Fruit fly (Drosophila melanogaster) whole organism, embryonic: ENCODE data around the gene CG14270.
A peak's percentile ranks its signal among the peaks of the same experiment; 100 is the strongest.

ENCODE experiments used
- Atf3 ChIP-seq: fragments of 200-800 bp; sonication (Bioruptor generic); optimal IDR thresholded peaks from 3 replicates; lab custom pipeline; 2016; ENCODE audit warnings: missing biosample characterization, missing genetic modification characterization
- Atf6 ChIP-seq: fragments of 200-800 bp; sonication (Bioruptor generic); IDR thresholded peaks from 2 replicates; pipeline ENCODE4 v1.3.6; 2022; ENCODE audit warnings: missing biosample characterization, missing genetic modification characterization
- CG10147 ChIP-seq: fragments of 200-800 bp; sonication (Bioruptor generic); optimal IDR thresholded peaks from 2 replicates; lab custom pipeline; 2019; ENCODE audit warnings: missing biosample characterization, mild to moderate bottlenecking, missing genetic modification characterization, moderate library complexity
- CG10654 ChIP-seq: fragments of 200-800 bp; sonication (Bioruptor generic); optimal IDR thresholded peaks from 2 replicates; lab custom pipeline; 2016; ENCODE audit warnings: missing biosample characterization, missing genetic modification characterization
- CG11504 ChIP-seq: fragments of 200-800 bp; sonication (Bioruptor generic); optimal IDR thresholded peaks from 3 replicates; lab custom pipeline; 2019; ENCODE audit warnings: missing biosample characterization, mild to moderate bottlenecking, missing genetic modification characterization, moderate library complexity
- CG12155 ChIP-seq: fragments of 200-800 bp; sonication (Bioruptor generic); optimal IDR thresholded peaks from 3 replicates; lab custom pipeline; 2016; ENCODE audit warnings: missing biosample characterization, missing genetic modification characterization
- CG12219 ChIP-seq: fragments of 200-800 bp; sonication (Bioruptor generic); optimal IDR thresholded peaks from 3 replicates; lab custom pipeline; 2018; ENCODE audit warnings: missing biosample characterization, mild to moderate bottlenecking, missing genetic modification characterization
- CG12659 ChIP-seq: fragments of 200-800 bp; sonication (Bioruptor generic); optimal IDR thresholded peaks from 3 replicates; lab custom pipeline; 2017; ENCODE audit warnings: mild to moderate bottlenecking, missing biosample characterization, missing genetic modification reagents, missing genetic modification characterization
- CG12769 ChIP-seq: fragments of 200-800 bp; sonication (Bioruptor generic); optimal IDR thresholded peaks from 2 replicates; lab custom pipeline; 2019; ENCODE audit warnings: missing biosample characterization, mild to moderate bottlenecking, missing genetic modification characterization, moderate library complexity
- CG14860 ChIP-seq: fragments of 200-800 bp; sonication (Bioruptor generic); IDR thresholded peaks from 3 replicates; pipeline ENCODE4 v1.3.6; 2022; ENCODE audit warnings: missing biosample characterization, missing genetic modification characterization; ENCODE audit not compliant: partially characterized antibody
- CG15696 ChIP-seq: fragments of 200-800 bp; sonication (Bioruptor generic); optimal IDR thresholded peaks from 2 replicates; lab custom pipeline; 2019; ENCODE audit warnings: missing biosample characterization, mild to moderate bottlenecking, missing genetic modification characterization, moderate library complexity
- CG18599 ChIP-seq: fragments of 200-800 bp; sonication (Bioruptor generic); optimal IDR thresholded peaks from 3 replicates; lab custom pipeline; 2017; ENCODE audit warnings: missing biosample characterization, missing genetic modification characterization, mild to moderate bottlenecking, moderate library complexity, missing genetic modification reagents
- CG2889 ChIP-seq: fragments of 200-800 bp; sonication (Bioruptor generic); IDR thresholded peaks from 3 replicates; pipeline ENCODE4 v1.3.6; 2022; ENCODE audit warnings: missing biosample characterization, missing genetic modification characterization
- CG32767 ChIP-seq: fragments of 200-800 bp; sonication (Bioruptor generic); IDR thresholded peaks from 2 replicates; pipeline ENCODE4 v1.3.6; 2022; ENCODE audit warnings: missing biosample characterization, missing genetic modification characterization
- CG34422 ChIP-seq: fragments of 200-800 bp; sonication (Bioruptor generic); IDR thresholded peaks from 3 replicates; pipeline ENCODE4 v1.3.6; 2022; ENCODE audit warnings: missing biosample characterization, missing genetic modification characterization
- CG42726 ChIP-seq: fragments of 200-800 bp; sonication (Bioruptor generic); IDR thresholded peaks from 2 replicates; pipeline ENCODE4 v1.3.6; 2022; ENCODE audit warnings: missing biosample characterization, missing genetic modification characterization; ENCODE audit not compliant: partially characterized antibody
- CG4404 ChIP-seq: fragments of 200-800 bp; sonication (Bioruptor generic); IDR thresholded peaks from 2 replicates; pipeline ENCODE4 v1.3.6; 2022; ENCODE audit warnings: missing biosample characterization, missing genetic modification characterization
- CG4424 ChIP-seq: fragments of 200-800 bp; sonication (Bioruptor generic); optimal IDR thresholded peaks from 3 replicates; lab custom pipeline; 2016; ENCODE audit warnings: missing biosample characterization, missing genetic modification characterization
- CG4617 ChIP-seq: fragments of 200-800 bp; sonication (Bioruptor generic); optimal IDR thresholded peaks from 3 replicates; lab custom pipeline; 2016; ENCODE audit warnings: missing biosample characterization, missing genetic modification characterization, borderline replicate concordance
- CG4854 ChIP-seq: fragments of 200-800 bp; sonication (Bioruptor generic); optimal IDR thresholded peaks from 2 replicates; lab custom pipeline; 2016; ENCODE audit warnings: missing biosample characterization, missing genetic modification characterization, inconsistent platforms
- CG5245 ChIP-seq: fragments of 200-800 bp; sonication (Bioruptor generic); optimal IDR thresholded peaks from 3 replicates; lab custom pipeline; 2016; ENCODE audit warnings: missing biosample characterization, missing genetic modification characterization
- CG6683 ChIP-seq: fragments of 200-800 bp; sonication (Bioruptor generic); optimal IDR thresholded peaks from 2 replicates; lab custom pipeline; 2017; ENCODE audit warnings: missing biosample characterization, mild to moderate bottlenecking, missing genetic modification characterization, missing genetic modification reagents
- CG6765 ChIP-seq: fragments of 200-800 bp; sonication (Bioruptor generic); optimal IDR thresholded peaks from 3 replicates; lab custom pipeline; 2017; ENCODE audit warnings: missing biosample characterization, mild to moderate bottlenecking, missing genetic modification characterization
- CG8290 ChIP-seq, 3 experiments: fragments of 200-800 bp; sonication (Bioruptor generic); optimal IDR thresholded peaks; 2 replicates each; lab custom pipeline; 2016 to 2019; ENCODE audit warnings: missing biosample characterization in 3 of 3, missing genetic modification characterization in 3 of 3, mild to moderate bottlenecking in 2 of 3, moderate library complexity in 1 of 3
- D19A ChIP-seq: fragments of 200-800 bp; optimal IDR thresholded peaks from 3 replicates; lab custom pipeline; 2019; ENCODE audit warnings: missing biosample characterization, mild to moderate bottlenecking, missing genetic modification characterization, moderate library complexity
- Dbx ChIP-seq: fragments of 200-800 bp; sonication (Bioruptor generic); IDR thresholded peaks from 3 replicates; pipeline ENCODE4 v1.3.6; 2022; ENCODE audit warnings: missing biosample characterization, missing genetic modification characterization
- Dek ChIP-seq: fragments of 200-800 bp; sonication (Bioruptor generic); optimal IDR thresholded peaks from 3 replicates; lab custom pipeline; 2019; ENCODE audit warnings: missing biosample characterization, mild to moderate bottlenecking, missing genetic modification characterization, moderate library complexity
- Doc3 ChIP-seq: fragments of 200-800 bp; sonication (Bioruptor generic); IDR thresholded peaks from 3 replicates; pipeline ENCODE4 v1.3.6; 2022; ENCODE audit warnings: missing biosample characterization, missing genetic modification characterization; ENCODE audit not compliant: partially characterized antibody
- Dref ChIP-seq: fragments of 200-800 bp; sonication (Bioruptor generic); IDR thresholded peaks from 2 replicates; pipeline ENCODE4 v1.3.6; 2022; ENCODE audit warnings: missing biosample characterization, missing genetic modification characterization
- HHEX ChIP-seq: fragments of 200-800 bp; sonication (Bioruptor generic); optimal IDR thresholded peaks from 3 replicates; lab custom pipeline; 2017; ENCODE audit warnings: missing biosample characterization, mild to moderate bottlenecking, missing genetic modification characterization, missing genetic modification reagents
- HLH54F ChIP-seq: fragments of 200-800 bp; sonication (Bioruptor generic); optimal IDR thresholded peaks from 3 replicates; lab custom pipeline; 2016; ENCODE audit warnings: missing biosample characterization, missing genetic modification characterization
- Mad ChIP-seq: fragments of 200-800 bp; sonication (Bioruptor generic); optimal IDR thresholded peaks from 2 replicates; lab custom pipeline; 2016; ENCODE audit warnings: missing biosample characterization, missing genetic modification characterization
- aop ChIP-seq: fragments of 200-800 bp; sonication (Bioruptor generic); IDR thresholded peaks from 2 replicates; pipeline ENCODE4 v1.3.6; 2022; ENCODE audit warnings: missing biosample characterization, missing genetic modification characterization
- bcd ChIP-seq: fragments of 200-800 bp; sonication (Bioruptor generic); optimal IDR thresholded peaks from 2 replicates; lab custom pipeline; 2017; ENCODE audit warnings: missing biosample characterization, mild to moderate bottlenecking, missing genetic modification characterization
- bigmax ChIP-seq: fragments of 200-800 bp; sonication (Bioruptor generic); optimal IDR thresholded peaks from 2 replicates; lab custom pipeline; 2018; ENCODE audit warnings: missing biosample characterization, mild to moderate bottlenecking, missing genetic modification characterization
- cad ChIP-seq: fragments of >200 bp; optimal IDR thresholded peaks from 2 replicates; lab custom pipeline; 2017; ENCODE audit warnings: missing biosample characterization, missing genetic modification characterization
- ems ChIP-seq: fragments of 200-800 bp; sonication (Bioruptor generic); optimal IDR thresholded peaks from 3 replicates; lab custom pipeline; 2016; ENCODE audit warnings: missing biosample characterization, missing genetic modification characterization
- gem ChIP-seq: fragments of 200-800 bp; sonication (Bioruptor generic); optimal IDR thresholded peaks from 2 replicates; lab custom pipeline; 2019; ENCODE audit warnings: missing biosample characterization, mild to moderate bottlenecking, missing genetic modification characterization, moderate library complexity
- gro ChIP-seq: fragments of 200-800 bp; sonication (Bioruptor generic); optimal IDR thresholded peaks from 2 replicates; lab custom pipeline; 2016; ENCODE audit warnings: missing biosample characterization, missing genetic modification characterization
- hkb ChIP-seq, 2 experiments: fragments of 200-800 bp in 1 of 2; fragments of >200 bp in 1 of 2; sonication (Bioruptor generic) in 1 of 2; IDR thresholded peaks in 1 of 2; optimal IDR thresholded peaks in 1 of 2; 2 replicates each; pipeline versions ENCODE4 v1.3.6 to Lab custom; 2017 to 2022; ENCODE audit warnings: missing biosample characterization in 1 of 2, missing genetic modification characterization in 1 of 2
- insv ChIP-seq, 2 experiments: fragments of 200-800 bp; sonication (Bioruptor generic); optimal IDR thresholded peaks; 3 replicates each; lab custom pipeline; 2016 to 2018; ENCODE audit warnings: missing biosample characterization in 2 of 2, missing genetic modification characterization in 2 of 2
- inv ChIP-seq: fragments of 200-800 bp; sonication (Bioruptor generic); IDR thresholded peaks from 2 replicates; pipeline ENCODE4 v1.3.6; 2022; ENCODE audit warnings: missing biosample characterization, missing genetic modification characterization; ENCODE audit not compliant: partially characterized antibody
- jumu ChIP-seq: fragments of 200-800 bp; sonication (Bioruptor generic); optimal IDR thresholded peaks from 3 replicates; lab custom pipeline; 2016; ENCODE audit warnings: missing biosample characterization, missing genetic modification characterization
- knrl ChIP-seq: fragments of 200-800 bp; sonication (Bioruptor generic); IDR thresholded peaks from 3 replicates; pipeline ENCODE4 v1.3.6; 2022; ENCODE audit warnings: missing biosample characterization, missing genetic modification characterization; ENCODE audit not compliant: partially characterized antibody
- phol ChIP-seq: fragments of 200-800 bp; sonication (Bioruptor generic); optimal IDR thresholded peaks from 3 replicates; lab custom pipeline; 2018; ENCODE audit warnings: missing biosample characterization, mild to moderate bottlenecking, missing genetic modification characterization, moderate library complexity
- pnt ChIP-seq: fragments of 200-800 bp; sonication (Bioruptor generic); optimal IDR thresholded peaks from 3 replicates; lab custom pipeline; 2016; ENCODE audit warnings: missing biosample characterization, missing genetic modification characterization
- pros ChIP-seq: fragments of 200-800 bp; sonication (Bioruptor generic); optimal IDR thresholded peaks from 3 replicates; lab custom pipeline; 2019; ENCODE audit warnings: missing biosample characterization, mild to moderate bottlenecking, missing genetic modification characterization, moderate library complexity
- rib ChIP-seq: fragments of 200-800 bp; sonication (Bioruptor generic); IDR thresholded peaks from 2 replicates; pipeline ENCODE4 v1.3.6; 2022; ENCODE audit warnings: missing biosample characterization, missing genetic modification characterization
- run ChIP-seq: fragments of 200-800 bp; sonication (Bioruptor generic); optimal IDR thresholded peaks from 3 replicates; lab custom pipeline; 2018; ENCODE audit warnings: missing biosample characterization, mild to moderate bottlenecking, missing genetic modification characterization
- slou ChIP-seq: fragments of 200-800 bp; sonication (Bioruptor generic); optimal IDR thresholded peaks from 3 replicates; lab custom pipeline; 2016; ENCODE audit warnings: missing biosample characterization, missing genetic modification characterization

The CG14270 gene

dm6 chrX:3476009-3476408 is 9.2 kb downstream of the CG14270 start (continued):
- TF ChIP-seq CG12659 (no peak), CG34422 (GFP tag; lab: Robert Waterston, UW) (no peak), CG8290 (GFP tag; optimal IDR thresholded peaks at IDR 0.05; lab: Kevin White, UChicago) (no peak), CG8290 (tag; optimal IDR thresholded peaks at IDR 0.05; lab: Kevin White, UChicago) (peak in 1 of 2 experiments; percentile 11), gro (no peak), phol (peak; percentile 62), jumu (GFP tag; lab: Kevin White, UChicago) (no peak), pros (no peak), CG32767 (no peak), rib (GFP tag; lab: Robert Waterston, UW) (no peak), CG2889 (GFP tag; lab: Robert Waterston, UW) (no peak), CG11504 (tag; lab: Kevin White, UChicago) (peak; percentile 66), HHEX (GFP tag; lab: Kevin White, UChicago) (peak; percentile 8), CG12219 (no peak), D19A (tag; lab: Kevin White, UChicago) (peak; percentile 11), Dek (tag; lab: Kevin White, UChicago) (no peak), CG4854 (no peak), HLH54F (GFP tag; lab: Kevin White, UChicago) (peak; percentile 2), aop (GFP tag; lab: Robert Waterston, UW) (no peak), inv (no peak), CG15696 (tag; lab: Kevin White, UChicago) (peak; percentile 20), run (tag; lab: Kevin White, UChicago) (no peak), CG12155 (GFP tag; lab: Kevin White, UChicago) (no peak), CG5245 (GFP tag; lab: Kevin White, UChicago) (peak; percentile 21), CG10147 (GFP tag; lab: Kevin White, UChicago) (no peak), pnt (no peak), Doc3 (GFP tag; lab: Robert Waterston, UW) (no peak), CG12769 (no peak), bcd (GFP tag; lab: Kevin White, UChicago) (peak; percentile 1), CG6683 (GFP tag; lab: Kevin White, UChicago) (no peak), CG4404 (GFP tag; lab: Robert Waterston, UW) (no peak), CG4424 (peak; percentile 49), ems (GFP tag; lab: Kevin White, UChicago) (no peak), cad (no peak), CG4617 (GFP tag; lab: Kevin White, UChicago) (no peak), CG18599 (GFP tag; lab: Kevin White, UChicago) (no peak), CG10654 (GFP tag; lab: Kevin White, UChicago) (peak; percentile 33), Atf6 (GFP tag; lab: Robert Waterston, UW) (no peak), CG14860 (no peak), bigmax (GFP tag; lab: Kevin White, UChicago) (no peak), hkb (optimal IDR thresholded peaks at IDR 0.05; lab: Kevin White, UChicago) (no peak), hkb (GFP tag; IDR thresholded peaks at IDR 0.05; lab: Robert Waterston, UW) (peak; percentile 62), slou (GFP tag; lab: Kevin White, UChicago) (no peak), Atf3 (GFP tag; lab: Kevin White, UChicago) (no peak), gem (tag; lab: Kevin White, UChicago) (peak; percentile 75), Dref (GFP tag; lab: Robert Waterston, UW) (no peak), knrl (no peak), Mad (GFP tag; lab: Kevin White, UChicago) (no peak), CG6765 (no peak), Dbx (GFP tag; lab: Robert Waterston, UW) (no peak), insv (GFP tag; optimal IDR thresholded peaks at IDR 0.05; lab: Kevin White, UChicago) (no peak), CG42726 (no peak)
